Fruit fly (Drosophila melanogaster): ENCODE measurements around the gene slx1.

Gene slx1

DNA sequence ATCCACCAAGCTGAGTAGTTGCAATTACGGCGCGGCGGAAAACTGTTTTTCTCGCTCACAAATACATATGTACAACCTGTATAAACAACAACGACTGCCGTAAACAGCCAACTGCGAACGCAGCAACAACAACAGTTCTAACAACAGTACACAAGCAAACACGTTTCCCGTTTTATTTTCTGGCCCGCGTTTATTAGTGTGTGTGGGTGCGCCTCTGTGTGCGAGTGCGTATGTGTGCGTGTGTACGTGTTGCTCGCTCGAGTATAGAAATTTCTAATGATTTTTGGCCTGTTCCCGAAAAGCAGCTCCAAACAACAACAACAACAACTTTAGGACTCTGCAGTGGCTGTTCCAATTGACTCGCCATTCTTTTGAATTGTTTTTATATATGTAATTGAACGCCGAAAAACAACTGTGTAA, 18.2 kb downstream of the slx1 start (continued):
- TF ChIP-seq CG2678 (tag; optimal IDR thresholded peaks at IDR 0.05) (peak; percentile 14), CG14014 (GFP tag; IDR thresholded peaks at IDR 0.05) (0 out of 2 replicates have a peak, but pooled peaks have one; percentile 18), prd (optimal IDR thresholded peaks at IDR 0.05) (no peak), prd (GFP tag; IDR thresholded peaks at IDR 0.05) (no peak), CG16815 (GFP tag; optimal IDR thresholded peaks at IDR 0.05) (no peak), B-H2 (GFP tag; optimal IDR thresholded peaks at IDR 0.05) (peak; percentile 16), cwo (GFP tag; optimal IDR thresholded peaks at IDR 0.05) (peak; percentile 31), CG10147 (GFP tag; optimal IDR thresholded peaks at IDR 0.05) (peak; percentile 25), Eip74EF (GFP tag; optimal IDR thresholded peaks at IDR 0.05) (peak in 1 of 2 experiments; percentile 11), Asciz (GFP tag; optimal IDR thresholded peaks at IDR 0.05) (peak; percentile 16), btn (GFP tag; optimal IDR thresholded peaks at IDR 0.05) (no peak), CG16863 (GFP tag; optimal IDR thresholded peaks at IDR 0.05) (no peak), ATbp (GFP tag; optimal IDR thresholded peaks at IDR 0.05) (peak; percentile 8), zen (tag; optimal IDR thresholded peaks at IDR 0.05) (peak; percentile 13), sens (GFP tag) (peak; percentile 62), GATAe (GFP tag; conservative IDR thresholded peaks at IDR 0.05) (no peak), zfh1 (GFP tag; IDR thresholded peaks at IDR 0.05) (peak; percentile 42; the same call in 1 of the 3 replicates), CG6683 (GFP tag; optimal IDR thresholded peaks at IDR 0.05) (peak; percentile 6), CG5245 (GFP tag; optimal IDR thresholded peaks at IDR 0.05) (no peak), CG12769 (tag; optimal IDR thresholded peaks at IDR 0.05) (peak; percentile 72), chinmo (GFP tag; IDR thresholded peaks at IDR 0.05; ENCODE audit: partially characterized antibody) (0 out of 4 replicates have a peak, but pooled peaks have one; percentile 72), CG17612 (GFP tag; IDR thresholded peaks at IDR 0.05) (no peak), NfI (GFP tag; optimal IDR thresholded peaks at IDR 0.05) (peak; percentile 5), CG10274 (GFP tag; optimal IDR thresholded peaks at IDR 0.05) (no peak), CG13296 (GFP tag; optimal IDR thresholded peaks at IDR 0.05) (peak; percentile 5), Meics (GFP tag; optimal IDR thresholded peaks at IDR 0.05) (peak; percentile 15), mirr (GFP tag; optimal IDR thresholded peaks at IDR 0.05) (peak; percentile 10), CG5180 (GFP tag; optimal IDR thresholded peaks at IDR 0.05) (peak; percentile 20), insv (GFP tag; optimal IDR thresholded peaks at IDR 0.05) (no peak), sob (GFP tag; IDR thresholded peaks at IDR 0.05) (peak; percentile 25; the same call in 1 of the 2 replicates), Abd-B (GFP tag; optimal IDR thresholded peaks at IDR 0.05) (no peak), BtbVII (GFP tag; optimal IDR thresholded peaks at IDR 0.05) (no peak), ci (GFP tag; IDR thresholded peaks at IDR 0.05) (peak; percentile 9; the same call in 1 of the 3 replicates), NFAT (GFP tag; IDR thresholded peaks at IDR 0.05) (peak; percentile 44; the same call in 1 of the 2 replicates), CG7372 (GFP tag; IDR thresholded peaks at IDR 0.05) (no peak), CG1233 (GFP tag; optimal IDR thresholded peaks at IDR 0.05) (peak; percentile 45), NC2β (GFP tag; optimal IDR thresholded peaks at IDR 0.05) (no peak), C15 (GFP tag; IDR thresholded peaks at IDR 0.05) (no peak), CG15601 (tag; optimal IDR thresholded peaks at IDR 0.05) (peak; percentile 3), CG4328 (GFP tag; optimal IDR thresholded peaks at IDR 0.05) (peak; percentile 27), Trl (optimal IDR thresholded peaks at IDR 0.05) (no peak), Trl (GFP tag; optimal IDR thresholded peaks at IDR 0.05) (peak; percentile 17), CG14860 (GFP tag; IDR thresholded peaks at IDR 0.05; ENCODE audit: partially characterized antibody) (0 out of 3 replicates have a peak, but pooled peaks have one; percentile 1), CHES-1-like (GFP tag; optimal IDR thresholded peaks at IDR 0.05) (peak; percentile 4)
